Worm (Caenorhabditis elegans) whole organism, late embryonic: ENCODE measurements around the gene bath-26.

Experiments used
- C08G9.2 ChIP-seq: sonication (generic microtip); optimal IDR thresholded peaks from 2 replicates; lab custom pipeline; 2016; ENCODE audit warnings: mild to moderate bottlenecking, missing genetic modification characterization, moderate library complexity, missing compliant biosample characterization
- F13H6.1 ChIP-seq: sonication (generic microtip); optimal IDR thresholded peaks from 2 replicates; lab custom pipeline; 2016; ENCODE audit warnings: missing genetic modification characterization, missing compliant biosample characterization
- K02D7.2 ChIP-seq: sonication (generic microtip); optimal IDR thresholded peaks from 2 replicates; lab custom pipeline; 2017; ENCODE audit warnings: mild to moderate bottlenecking, missing genetic modification characterization, missing compliant biosample characterization
- K09A11.1 ChIP-seq: sonication (generic microtip); optimal IDR thresholded peaks from 2 replicates; lab custom pipeline; 2017; ENCODE audit warnings: antibody characterized with exemption, mild to moderate bottlenecking, missing genetic modification characterization, missing compliant biosample characterization; ENCODE audit not compliant: insufficient read depth
- ahr-1 ChIP-seq: sonication (generic microtip); optimal IDR thresholded peaks from 2 replicates; lab custom pipeline; 2016; ENCODE audit warnings: missing genetic modification characterization, missing compliant biosample characterization
- ceh-2 ChIP-seq: sonication (generic microtip); optimal IDR thresholded peaks from 2 replicates; lab custom pipeline; 2016; ENCODE audit warnings: missing genotype, missing genetic modification characterization, missing compliant biosample characterization
- ceh-30 ChIP-seq: fragments of 150-350 bp; optimal IDR thresholded peaks from 2 replicates; lab custom pipeline; 2014; ENCODE audit warnings: missing biosample characterization, missing genetic modification characterization
- ceh-34 ChIP-seq: sonication (generic microtip); optimal IDR thresholded peaks from 2 replicates; lab custom pipeline; 2016; ENCODE audit warnings: mild to moderate bottlenecking, missing genetic modification characterization, missing compliant biosample characterization
- dmd-4 ChIP-seq: sonication (generic microtip); optimal IDR thresholded peaks from 2 replicates; lab custom pipeline; 2016; ENCODE audit warnings: borderline replicate concordance, missing genetic modification characterization, missing compliant biosample characterization
- dve-1 ChIP-seq: sonication (generic microtip); optimal IDR thresholded peaks from 2 replicates; lab custom pipeline; 2017; ENCODE audit warnings: antibody characterized with exemption, mild to moderate bottlenecking, missing genetic modification characterization, missing compliant biosample characterization
- elt-2 ChIP-seq: sonication (generic microtip); optimal IDR thresholded peaks from 2 replicates; lab custom pipeline; 2016; ENCODE audit warnings: missing genetic modification reagents, missing genetic modification characterization, missing compliant biosample characterization
- elt-4 ChIP-seq: sonication (generic microtip); optimal IDR thresholded peaks from 2 replicates; lab custom pipeline; 2016; ENCODE audit warnings: missing genetic modification characterization, missing compliant biosample characterization
- fax-1 ChIP-seq: sonication (generic microtip); optimal IDR thresholded peaks from 2 replicates; lab custom pipeline; 2016; ENCODE audit warnings: missing genotype, missing genetic modification characterization, missing compliant biosample characterization
- fkh-6 ChIP-seq: sonication (generic microtip); optimal IDR thresholded peaks from 2 replicates; lab custom pipeline; 2016; ENCODE audit warnings: missing genetic modification characterization, missing compliant biosample characterization
- hlh-15 ChIP-seq: sonication (generic microtip); optimal IDR thresholded peaks from 2 replicates; lab custom pipeline; 2016; ENCODE audit warnings: missing genetic modification characterization, missing compliant biosample characterization
- hlh-6 ChIP-seq: sonication (generic microtip); optimal IDR thresholded peaks from 2 replicates; lab custom pipeline; 2016; ENCODE audit warnings: missing genotype, missing genetic modification characterization, missing compliant biosample characterization
- lim-6 ChIP-seq: sonication (generic microtip); optimal IDR thresholded peaks from 2 replicates; lab custom pipeline; 2016; ENCODE audit warnings: missing genetic modification characterization, missing compliant biosample characterization
- lin-11 ChIP-seq: fragments of 200-800 bp; sonication (Bioruptor generic); optimal IDR thresholded peaks from 2 replicates; lab custom pipeline; 2018; ENCODE audit warnings: mild to moderate bottlenecking, missing genetic modification characterization, missing compliant biosample characterization
- madf-2 ChIP-seq: sonication (generic microtip); optimal IDR thresholded peaks from 2 replicates; lab custom pipeline; 2017; ENCODE audit warnings: missing genetic modification characterization, missing compliant biosample characterization
- mec-3 ChIP-seq: sonication (generic microtip); optimal IDR thresholded peaks from 2 replicates; lab custom pipeline; 2016; ENCODE audit warnings: borderline replicate concordance, missing genetic modification characterization, missing compliant biosample characterization
- nfya-1 ChIP-seq: sonication (generic microtip); optimal IDR thresholded peaks from 2 replicates; lab custom pipeline; 2017; ENCODE audit warnings: missing genetic modification characterization, mild to moderate bottlenecking, missing compliant biosample characterization, antibody characterized with exemption, moderate library complexity
- nhr-11 ChIP-seq: fragments of 150-350 bp; optimal IDR thresholded peaks from 2 replicates; lab custom pipeline; 2014; ENCODE audit warnings: missing biosample characterization, missing genetic modification characterization
- nhr-232 ChIP-seq: sonication (generic microtip); optimal IDR thresholded peaks from 2 replicates; lab custom pipeline; 2016; ENCODE audit warnings: missing genetic modification characterization, missing compliant biosample characterization
- npax-4 ChIP-seq: sonication (generic microtip); optimal IDR thresholded peaks from 2 replicates; lab custom pipeline; 2016; ENCODE audit warnings: missing genetic modification characterization, missing compliant biosample characterization
- odd-2 ChIP-seq: sonication (generic microtip); optimal IDR thresholded peaks from 2 replicates; lab custom pipeline; 2017; ENCODE audit warnings: antibody characterized with exemption, mild to moderate bottlenecking, missing genetic modification characterization, missing compliant biosample characterization
- pax-1 ChIP-seq: fragments of 150-350 bp; optimal IDR thresholded peaks from 2 replicates; lab custom pipeline; 2014; ENCODE audit warnings: missing biosample characterization, missing genetic modification characterization
- pha-4 ChIP-seq: fragments of 150-350 bp; optimal IDR thresholded peaks from 2 replicates; lab custom pipeline; 2018; ENCODE audit warnings: missing biosample characterization, missing genetic modification reagents, missing genetic modification characterization
- pqm-1 ChIP-seq: sonication (generic microtip); optimal IDR thresholded peaks from 2 replicates; lab custom pipeline; 2016; ENCODE audit warnings: missing genetic modification characterization, missing compliant biosample characterization
- sox-4 ChIP-seq: sonication (generic microtip); optimal IDR thresholded peaks from 2 replicates; lab custom pipeline; 2017; ENCODE audit warnings: mild to moderate bottlenecking, missing genetic modification characterization, inconsistent platforms, missing compliant biosample characterization
- tbx-2 ChIP-seq: sonication (generic microtip); optimal IDR thresholded peaks from 2 replicates; lab custom pipeline; 2016; ENCODE audit warnings: missing genetic modification characterization, missing compliant biosample characterization
- unc-3 ChIP-seq, 2 experiments: fragments of 200-800 bp in 1 of 2; sonication (Bioruptor generic) in 1 of 2; sonication (generic microtip) in 1 of 2; conservative IDR thresholded peaks in 1 of 2; optimal IDR thresholded peaks in 1 of 2; 2 replicates each; pipeline versions ENCODE4 v1.3.6 to Lab custom; 2016 to 2022; ENCODE audit warnings: missing compliant biosample characterization in 2 of 2, missing genetic modification characterization in 2 of 2, missing genetic modification reagents in 1 of 2
- unc-42 ChIP-seq: sonication (generic microtip); optimal IDR thresholded peaks from 2 replicates; lab custom pipeline; 2016; ENCODE audit warnings: missing genotype, missing genetic modification characterization, missing compliant biosample characterization
- unc-86 ChIP-seq: sonication (generic microtip); optimal IDR thresholded peaks from 2 replicates; lab custom pipeline; 2016; ENCODE audit warnings: missing genetic modification characterization, missing compliant biosample characterization
- zip-5 ChIP-seq: sonication (generic microtip); optimal IDR thresholded peaks from 2 replicates; lab custom pipeline; 2016; ENCODE audit warnings: missing genetic modification characterization, missing compliant biosample characterization

Gene bath-26

DNA sequence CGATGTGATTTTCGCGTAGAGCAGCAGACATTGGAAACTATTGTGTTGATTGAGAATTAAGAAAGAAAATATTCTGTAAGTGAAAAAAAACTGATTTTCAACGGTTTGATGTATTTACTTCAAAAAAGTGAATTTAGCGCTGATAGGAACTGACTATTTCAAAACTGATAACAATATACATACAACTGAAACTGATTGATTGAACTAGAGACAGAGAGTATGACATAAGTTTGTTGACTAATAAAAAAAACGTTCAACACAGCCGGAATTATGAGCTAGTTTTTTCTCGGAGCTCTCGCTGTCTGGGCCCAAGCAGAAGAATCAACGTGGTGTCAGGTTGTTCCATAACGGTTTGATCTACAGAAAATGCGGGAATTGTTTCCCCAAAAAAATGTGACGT, 13.4 kb upstream of the bath-26 start, which contains the start of gene fbxa-164:
fbxa-164 (minus strand) TSS at position 101 of the 400 bp plus-strand sequence.
- no peak for TF ChIP-seq elt-2 (tag; lab: Kevin White, UChicago)
- no peak for TF ChIP-seq hlh-15 (tag; lab: Kevin White, UChicago)
- no peak for TF ChIP-seq nhr-11
- no peak for TF ChIP-seq dve-1 (tag; lab: Kevin White, UChicago)
- no peak for TF ChIP-seq fkh-6 (tag; lab: Kevin White, UChicago)
- TF ChIP-seq hlh-6 (tag; lab: Kevin White, UChicago) = no peak
- no peak for TF ChIP-seq mec-3 (tag; lab: Kevin White, UChicago)

DNA sequence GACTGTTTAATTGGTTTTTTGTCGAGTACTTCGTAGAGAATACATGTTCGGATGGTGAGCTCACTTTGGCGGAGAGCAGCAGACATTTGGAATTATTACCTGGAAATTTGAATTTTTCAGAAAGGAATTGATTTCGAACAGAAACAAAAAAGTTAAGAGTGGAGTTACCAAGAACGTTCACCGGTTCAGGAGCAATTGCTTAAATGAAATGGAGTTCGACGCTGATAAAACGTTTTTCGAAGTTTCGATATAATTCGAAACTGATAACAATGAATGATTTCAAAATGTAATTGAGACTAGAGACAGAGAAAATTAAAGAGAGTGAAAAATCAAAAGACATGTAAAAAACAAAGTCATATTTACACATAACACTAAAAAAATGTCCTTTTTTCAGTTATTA, 10.1 kb upstream of the bath-26 start, which contains the start of gene fbxa-163:
fbxa-163 (minus strand) TSS at position 101 of the 400 bp plus-strand sequence.
- TF ChIP-seq npax-4 (tag; lab: Kevin White, UChicago) = no peak
- TF ChIP-seq fax-1 (tag; lab: Kevin White, UChicago) = no peak
- no peak for TF ChIP-seq ahr-1 (tag; lab: Kevin White, UChicago)
- no peak for TF ChIP-seq sox-4
- no peak for TF ChIP-seq pha-4 (tag; lab: Kevin White, UChicago)
- no peak for TF ChIP-seq dmd-4
- TF ChIP-seq lim-6 (tag; lab: Kevin White, UChicago) = no peak
- no peak for TF ChIP-seq pqm-1 (tag; lab: Kevin White, UChicago)
- no peak for TF ChIP-seq nhr-232 (tag; lab: Kevin White, UChicago)
- TF ChIP-seq unc-3 (GFP tag; conservative IDR thresholded peaks at IDR 0.05; lab: Robert Waterston, UW) = no peak
- no peak for TF ChIP-seq unc-3 (tag; optimal IDR thresholded peaks at IDR 0.05; lab: Kevin White, UChicago)

DNA sequence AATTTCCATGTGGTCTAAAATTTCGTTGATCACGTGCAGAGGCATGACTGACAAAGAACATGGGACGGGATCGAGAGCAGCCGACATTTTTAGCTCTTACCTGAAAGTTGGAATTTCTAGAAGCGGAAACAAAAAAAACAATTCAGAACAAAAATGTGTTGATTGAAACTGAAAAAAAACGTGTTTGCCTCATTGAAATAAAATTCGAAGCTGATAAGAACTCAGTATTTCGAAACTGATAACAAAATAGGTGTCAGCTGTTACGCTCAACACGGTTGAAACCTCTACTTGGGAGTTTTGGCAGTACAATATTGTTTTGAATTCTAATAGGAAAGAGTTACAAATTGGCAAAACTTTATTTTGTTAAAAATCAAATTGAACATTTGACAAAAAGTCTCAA, 8.4 kb upstream of the bath-26 start:
- TF ChIP-seq ceh-34 (tag; lab: Kevin White, UChicago) (no peak), zip-5 (tag; lab: Kevin White, UChicago) (no peak), odd-2 (tag; lab: Kevin White, UChicago) (no peak), dmd-4 (no peak), ceh-30 (no peak), pax-1 (tag; lab: Kevin White, UChicago) (no peak), tbx-2 (tag; lab: Kevin White, UChicago) (no peak), C08G9.2 (tag; lab: Kevin White, UChicago) (no peak), sox-4 (no peak), unc-42 (no peak)

DNA sequence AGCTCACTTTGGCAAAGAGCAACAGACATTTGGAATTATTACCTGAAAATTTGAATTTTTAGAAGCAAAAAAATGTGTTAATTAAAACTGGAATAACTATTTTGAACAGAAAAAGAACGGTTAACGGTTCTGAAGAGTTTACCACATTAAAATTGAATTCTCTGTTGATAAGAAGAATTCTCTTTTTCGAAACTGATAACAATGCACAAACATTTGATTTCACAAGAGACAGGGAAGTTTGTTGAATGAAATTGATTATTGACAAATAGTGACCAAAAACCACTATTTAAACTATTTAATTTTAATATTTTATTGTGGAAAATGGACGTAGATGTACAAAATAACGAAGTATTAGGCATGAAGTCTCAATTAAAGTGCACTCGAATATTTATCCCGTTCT, 7.0 kb upstream of the bath-26 start:
- TF ChIP-seq fax-1 (tag; lab: Kevin White, UChicago) (no peak), lin-11 (tag; lab: Kevin White, UChicago) (no peak), ceh-2 (no peak), K02D7.2 (tag; lab: Kevin White, UChicago) (no peak), npax-4 (tag; lab: Kevin White, UChicago) (no peak), elt-4 (no peak), madf-2 (tag; lab: Kevin White, UChicago) (no peak), ceh-34 (tag; lab: Kevin White, UChicago) (no peak), pax-1 (tag; lab: Kevin White, UChicago) (no peak)
- TF ChIP-seq, all 69 proteins: peak for 0

DNA sequence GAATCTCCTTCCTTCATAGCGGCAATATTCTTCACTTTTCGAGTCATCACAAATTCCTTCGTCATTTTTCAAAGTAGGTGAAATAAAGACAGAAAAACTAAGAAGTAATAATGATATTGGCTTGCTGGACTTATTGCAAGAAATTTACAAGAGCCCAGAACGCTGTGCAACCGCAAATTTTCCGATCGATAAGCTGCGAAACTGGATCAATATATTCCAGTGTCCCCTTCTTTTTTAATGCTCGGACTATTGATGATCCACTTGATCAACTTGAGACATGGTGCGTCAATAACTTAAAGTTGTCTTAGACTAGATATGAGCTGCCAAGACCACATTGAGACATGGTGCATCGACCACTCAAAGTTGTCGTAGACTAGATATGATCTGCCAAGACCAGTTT, 5.5 kb upstream of the bath-26 start, which contains the start of gene bath-33:
bath-33 (minus strand) TSS at position 101 of the 400 bp plus-strand sequence.
- TF ChIP-seq lin-11 (tag; lab: Kevin White, UChicago) (no peak), F13H6.1 (tag; lab: Kevin White, UChicago) (no peak), nfya-1 (tag; lab: Kevin White, UChicago) (no peak), nhr-11 (no peak), unc-86 (tag; lab: Kevin White, UChicago) (no peak), pqm-1 (tag; lab: Kevin White, UChicago) (no peak), K02D7.2 (tag; lab: Kevin White, UChicago) (no peak), mec-3 (tag; lab: Kevin White, UChicago) (no peak), K09A11.1 (tag; lab: Kevin White, UChicago) (no peak)
